Fruit fly (Drosophila melanogaster) whole organism: ENCODE results near the gene Ten-a.

ENCODE experiments used
- Dll ChIP-seq: fragments of >200 bp; optimal IDR thresholded peaks from 2 replicates; lab custom pipeline; 2017
- pan ChIP-seq: fragments of >200 bp; optimal IDR thresholded peaks from 2 replicates; lab custom pipeline; 2017
- psq ChIP-seq: fragments of >200 bp; optimal IDR thresholded peaks from 2 replicates; lab custom pipeline; 2017
- usp ChIP-seq: fragments of >200 bp; optimal IDR thresholded peaks from 2 replicates; lab custom pipeline; 2017; ENCODE audit warnings: missing biosample characterization, missing genetic modification characterization, mixed read lengths

DNA sequence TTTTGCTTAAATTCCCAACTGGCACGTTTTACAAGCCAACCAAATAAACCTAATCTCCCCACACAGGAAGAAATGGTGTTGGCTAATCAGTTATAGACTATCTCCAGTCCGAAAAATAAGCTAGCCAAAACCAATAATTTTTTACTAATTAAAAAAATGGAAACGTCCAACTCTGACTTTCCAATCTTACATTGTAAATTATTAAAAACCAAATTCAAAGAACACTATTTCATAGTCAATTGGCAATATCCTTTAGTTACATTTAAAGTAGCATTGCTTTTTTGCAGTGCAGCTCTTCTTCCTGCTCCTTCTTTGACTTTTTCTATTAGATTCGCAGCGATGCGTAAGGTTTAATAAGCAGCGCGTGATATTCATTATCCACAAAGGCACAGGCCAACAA lies 215.4 kb downstream of the Ten-a start:
- no peak for TF ChIP-seq Dll (lab: Kevin White, UChicago)
- no peak for TF ChIP-seq psq (lab: Kevin White, UChicago)
- TF ChIP-seq pan, result no peak
- TF ChIP-seq usp (GFP tag; lab: Kevin White, UChicago), result no peak
